Worm (Caenorhabditis elegans) whole organism, L4 larva: ENCODE results near the gene K02C4.5.
A peak's percentile ranks its signal among the peaks of the same experiment; 100 is the strongest.

Source experiments
- D1046.2 ChIP-seq: fragments of 200-800 bp; sonication (Bioruptor generic); IDR thresholded peaks from 2 replicates; pipeline ENCODE4 v1.3.6; 2022; ENCODE audit warnings: missing genetic modification characterization, missing compliant biosample characterization
- F10B5.3 ChIP-seq: sonication (generic microtip); optimal IDR thresholded peaks from 2 replicates; lab custom pipeline; 2016; ENCODE audit warnings: mild to moderate bottlenecking, missing genetic modification characterization, missing compliant biosample characterization
- F26F4.8 ChIP-seq: fragments of 200-800 bp; sonication (Bioruptor generic); conservative IDR thresholded peaks from 2 replicates; pipeline ENCODE4 v1.3.6; 2022; ENCODE audit warnings: missing genetic modification characterization, missing compliant biosample characterization
- F49E8.2 ChIP-seq: sonication (generic microtip); optimal IDR thresholded peaks from 2 replicates; lab custom pipeline; 2016; ENCODE audit warnings: missing compliant biosample characterization, mild to moderate bottlenecking, missing genetic modification characterization, borderline replicate concordance
- R02D3.7 ChIP-seq: fragments of 150-350 bp; sonication (generic microtip); optimal IDR thresholded peaks from 3 replicates; lab custom pipeline; 2014; ENCODE audit warnings: missing biosample characterization, missing genetic modification characterization
- T26A8.4 ChIP-seq: fragments of 200-800 bp; sonication (Bioruptor generic); IDR thresholded peaks from 2 replicates; pipeline ENCODE4 v1.3.6; 2022; ENCODE audit warnings: missing genetic modification characterization, missing compliant biosample characterization
- Y105C5A.15 ChIP-seq: fragments of 200-800 bp; sonication (Bioruptor generic); IDR thresholded peaks from 2 replicates; pipeline ENCODE4 v1.3.6; 2022; ENCODE audit warnings: missing genetic modification characterization, missing compliant biosample characterization
- Y48G9A.11 ChIP-seq: fragments of 200-800 bp; sonication (Bioruptor generic); IDR thresholded peaks from 2 replicates; pipeline ENCODE4 v1.3.6; 2022; ENCODE audit warnings: missing genetic modification reagents, missing genetic modification characterization, missing compliant biosample characterization
- aha-1 ChIP-seq: fragments of 150-350 bp; peaks from one replicate; lab custom pipeline; 2014; ENCODE audit warnings: missing biosample characterization, missing genetic modification characterization
- ama-1 ChIP-seq: fragments of 150-350 bp; optimal IDR thresholded peaks from 2 replicates; lab custom pipeline; 2014; ENCODE audit warnings: inconsistent platforms, mixed read lengths
- ceh-20 ChIP-seq: fragments of 200-800 bp; sonication (Bioruptor generic); IDR thresholded peaks from 2 replicates; pipeline ENCODE4 v1.3.6; 2022; ENCODE audit warnings: missing genetic modification reagents, missing genetic modification characterization, missing compliant biosample characterization
- ceh-28 ChIP-seq: fragments of 150-350 bp; optimal IDR thresholded peaks from 2 replicates; lab custom pipeline; 2014; ENCODE audit warnings: missing biosample characterization, missing genetic modification reagents, missing genetic modification characterization
- ceh-44 ChIP-seq: fragments of 200-800 bp; sonication (Bioruptor generic); IDR thresholded peaks from 2 replicates; pipeline ENCODE4 v1.3.6; 2022; ENCODE audit warnings: missing genetic modification reagents, missing genetic modification characterization, missing compliant biosample characterization
- ceh-82 ChIP-seq: sonication (generic microtip); optimal IDR thresholded peaks from 2 replicates; lab custom pipeline; 2017; ENCODE audit warnings: missing biosample characterization, missing genetic modification characterization
- ces-1 ChIP-seq: fragments of 150-350 bp; sonication (generic microtip); optimal IDR thresholded peaks from 4 replicates; lab custom pipeline; 2014; ENCODE audit warnings: missing biosample characterization, missing genetic modification reagents, missing genetic modification characterization
- ctbp-1 ChIP-seq: fragments of 200-800 bp; sonication (Bioruptor generic); IDR thresholded peaks from 2 replicates; pipeline ENCODE4 v1.3.6; 2022; ENCODE audit warnings: missing genetic modification reagents, missing genetic modification characterization, missing compliant biosample characterization
- daf-19 ChIP-seq: fragments of 200-800 bp; sonication (Bioruptor generic); conservative IDR thresholded peaks from 2 replicates; pipeline ENCODE4 v1.3.6; 2022; ENCODE audit warnings: missing genetic modification characterization, missing compliant biosample characterization
- dmd-6 ChIP-seq: fragments of 200-800 bp; sonication (Bioruptor generic); IDR thresholded peaks from 2 replicates; pipeline ENCODE4 v1.3.6; 2022; ENCODE audit warnings: missing genetic modification reagents, missing genetic modification characterization, missing compliant biosample characterization
- dmd-9 ChIP-seq: fragments of 200-800 bp; sonication (Bioruptor generic); IDR thresholded peaks from 2 replicates; pipeline ENCODE4 v1.3.6; 2022; ENCODE audit warnings: missing genetic modification reagents, missing genetic modification characterization, missing compliant biosample characterization
- dpl-1 ChIP-seq: fragments of 150-350 bp; optimal IDR thresholded peaks from 2 replicates; lab custom pipeline; 2014; ENCODE audit warnings: missing biosample characterization, missing genetic modification reagents, missing genetic modification characterization
- dve-1 ChIP-seq: sonication (generic microtip); optimal IDR thresholded peaks from 2 replicates; lab custom pipeline; 2017; ENCODE audit warnings: antibody characterized with exemption, mild to moderate bottlenecking, missing genetic modification characterization, missing compliant biosample characterization; ENCODE audit not compliant: insufficient read depth
- egl-27 ChIP-seq: sonication (generic microtip); optimal IDR thresholded peaks from 3 replicates; lab custom pipeline; 2017; ENCODE audit warnings: missing biosample characterization, missing genetic modification reagents, missing genetic modification characterization
- egl-43 ChIP-seq: fragments of 200-800 bp; sonication (Bioruptor generic); IDR thresholded peaks from 2 replicates; pipeline ENCODE4 v1.3.6; 2022; ENCODE audit warnings: missing genetic modification reagents, missing genetic modification characterization, missing compliant biosample characterization
- gei-8 ChIP-seq: fragments of 200-800 bp; sonication (Bioruptor generic); optimal IDR thresholded peaks from 2 replicates; lab custom pipeline; 2018; ENCODE audit warnings: mild to moderate bottlenecking, missing genetic modification characterization, missing compliant biosample characterization
- hlh-11 ChIP-seq: fragments of 200-800 bp; sonication (Bioruptor generic); optimal IDR thresholded peaks from 2 replicates; lab custom pipeline; 2018; ENCODE audit warnings: mild to moderate bottlenecking, missing genetic modification characterization, missing compliant biosample characterization
- hlh-30 ChIP-seq: sonication (generic microtip); optimal IDR thresholded peaks from 2 replicates; lab custom pipeline; 2017; ENCODE audit warnings: antibody characterized with exemption, mild to moderate bottlenecking, missing genetic modification characterization, missing compliant biosample characterization; ENCODE audit not compliant: insufficient read depth
- lin-15B ChIP-seq: fragments of 150-350 bp; sonication (generic microtip); optimal IDR thresholded peaks from 3 replicates; lab custom pipeline; 2014; ENCODE audit warnings: missing biosample characterization, missing genetic modification characterization
- lin-38 ChIP-seq: fragments of 200-800 bp; sonication (Bioruptor generic); IDR thresholded peaks from 2 replicates; pipeline ENCODE4 v1.3.6; 2022; ENCODE audit warnings: missing genetic modification reagents, missing genetic modification characterization, missing compliant biosample characterization
- lin-39 ChIP-seq: fragments of 150-350 bp; optimal IDR thresholded peaks from 2 replicates; lab custom pipeline; 2014; ENCODE audit warnings: missing biosample characterization, missing genetic modification reagents, missing genetic modification characterization
- mdt-29 ChIP-seq: fragments of 200-800 bp; sonication (Bioruptor generic); IDR thresholded peaks from 2 replicates; pipeline ENCODE4 v1.3.6; 2022; ENCODE audit warnings: missing genetic modification reagents, missing genetic modification characterization, missing compliant biosample characterization
- mxl-3 ChIP-seq: fragments of 200-800 bp; sonication (Bioruptor generic); optimal IDR thresholded peaks from 2 replicates; lab custom pipeline; 2018; ENCODE audit warnings: mild to moderate bottlenecking, missing genetic modification characterization, missing compliant biosample characterization
- nhr-102 ChIP-seq: sonication (generic microtip); optimal IDR thresholded peaks from 2 replicates; lab custom pipeline; 2016; ENCODE audit warnings: mild to moderate bottlenecking, missing genetic modification characterization, moderate library complexity, missing compliant biosample characterization
- nhr-237 ChIP-seq: sonication (generic microtip); optimal IDR thresholded peaks from 2 replicates; lab custom pipeline; 2017; ENCODE audit warnings: missing biosample characterization, missing genetic modification characterization
- nhr-41 ChIP-seq: fragments of 200-800 bp; sonication (Bioruptor generic); IDR thresholded peaks from 2 replicates; pipeline ENCODE4 v1.3.6; 2022; ENCODE audit warnings: missing genetic modification reagents, missing genetic modification characterization, missing compliant biosample characterization
- nhr-48 ChIP-seq: sonication (generic microtip); optimal IDR thresholded peaks from 2 replicates; lab custom pipeline; 2016; ENCODE audit warnings: mild to moderate bottlenecking, missing genetic modification characterization, missing compliant biosample characterization
- nhr-76 ChIP-seq: fragments of 150-350 bp; optimal IDR thresholded peaks from 2 replicates; lab custom pipeline; 2014; ENCODE audit warnings: missing biosample characterization, missing genetic modification characterization
- nhr-77 ChIP-seq: fragments of 150-350 bp; optimal IDR thresholded peaks from 2 replicates; lab custom pipeline; 2014; ENCODE audit warnings: missing biosample characterization, missing genetic modification characterization
- pha-4 ChIP-seq, 2 experiments: fragments of 150-350 bp in 1 of 2; fragments of 200-800 bp in 1 of 2; sonication (Bioruptor generic) in 1 of 2; IDR thresholded peaks in 1 of 2; optimal IDR thresholded peaks in 1 of 2; 2 replicates each; pipeline versions ENCODE4 v1.3.6 to Lab custom; 2014 to 2022; ENCODE audit warnings: missing genetic modification characterization in 2 of 2, missing genetic modification reagents in 2 of 2, missing biosample characterization in 1 of 2, missing compliant biosample characterization in 1 of 2
- php-3 ChIP-seq: fragments of 200-800 bp; sonication (Bioruptor generic); IDR thresholded peaks from 2 replicates; pipeline ENCODE4 v1.3.6; 2022; ENCODE audit warnings: missing genetic modification reagents, missing genetic modification characterization, missing compliant biosample characterization
- saeg-2 ChIP-seq: fragments of 200-800 bp; sonication (Bioruptor generic); IDR thresholded peaks from 2 replicates; pipeline ENCODE4 v1.3.6; 2022; ENCODE audit warnings: missing genetic modification reagents, missing genetic modification characterization, missing compliant biosample characterization
- snpc-4 ChIP-seq: fragments of 150-350 bp; optimal IDR thresholded peaks from 2 replicates; lab custom pipeline; 2014; ENCODE audit warnings: missing biosample characterization, missing genetic modification characterization
- spr-1 ChIP-seq: sonication (generic microtip); optimal IDR thresholded peaks from 2 replicates; lab custom pipeline; 2016; ENCODE audit warnings: mild to moderate bottlenecking, missing genetic modification characterization, missing compliant biosample characterization
- spr-3 ChIP-seq: fragments of 200-800 bp; sonication (Bioruptor generic); optimal IDR thresholded peaks from 2 replicates; lab custom pipeline; 2018; ENCODE audit warnings: mild to moderate bottlenecking, missing genetic modification characterization, missing compliant biosample characterization
- tag-97 ChIP-seq: fragments of 200-800 bp; sonication (Bioruptor generic); IDR thresholded peaks from 2 replicates; pipeline ENCODE4 v1.3.6; 2022; ENCODE audit warnings: missing genetic modification characterization, missing compliant biosample characterization
- tra-1 ChIP-seq: fragments of 200-800 bp; sonication (Bioruptor generic); IDR thresholded peaks from 2 replicates; pipeline ENCODE4 v1.3.6; 2022; ENCODE audit warnings: missing genetic modification reagents, missing genetic modification characterization, missing compliant biosample characterization
- vab-7 ChIP-seq: fragments of 200-800 bp; sonication (Bioruptor generic); IDR thresholded peaks from 2 replicates; pipeline ENCODE4 v1.3.6; 2022; ENCODE audit warnings: missing genetic modification reagents, missing genetic modification characterization, missing compliant biosample characterization
- zfp-3 ChIP-seq: fragments of 200-800 bp; sonication (Bioruptor generic); conservative IDR thresholded peaks from 2 replicates; pipeline ENCODE4 v1.3.6; 2022; ENCODE audit warnings: missing genetic modification reagents, missing genetic modification characterization, missing compliant biosample characterization
- zip-2 ChIP-seq: fragments of 150-350 bp; optimal IDR thresholded peaks from 2 replicates; lab custom pipeline; 2014; ENCODE audit warnings: missing biosample characterization, missing genetic modification characterization
- ztf-11 ChIP-seq: fragments of 150-350 bp; optimal IDR thresholded peaks from 2 replicates; lab custom pipeline; 2014; ENCODE audit warnings: missing biosample characterization, missing genetic modification characterization
- ztf-7 ChIP-seq: fragments of 150-350 bp; optimal IDR thresholded peaks from 2 replicates; lab custom pipeline; 2014; ENCODE audit warnings: missing biosample characterization, missing genetic modification characterization

The K02C4.5 gene

ce11 chrII:8075324-8075810 is 2.9 kb upstream of the K02C4.5 start, which contains the start of gene K02C4.2 (continued):
- TF ChIP-seq pha-4 (GFP tag; IDR thresholded peaks at IDR 0.05; lab: Robert Waterston, UW) (peak; percentile 85), pha-4 (tag; optimal IDR thresholded peaks at IDR 0.05; lab: Kevin White, UChicago) (no peak), F26F4.8 (GFP tag; lab: Robert Waterston, UW) (peak; percentile 85), spr-3 (peak; percentile 64), ama-1 (lab: Kevin White, UChicago) (no peak), nhr-48 (tag; lab: Kevin White, UChicago) (peak; percentile 79), egl-43 (GFP tag; lab: Robert Waterston, UW) (peak; percentile 96), ceh-28 (tag; lab: Kevin White, UChicago) (no peak), ctbp-1 (GFP tag; lab: Robert Waterston, UW) (peak; percentile 47; the same call in 1 of the 2 replicates), dmd-6 (peak; percentile 83), mdt-29 (GFP tag; lab: Robert Waterston, UW) (peak; percentile 55; the same call in 1 of the 2 replicates), ztf-11 (tag; lab: Kevin White, UChicago) (no peak), hlh-30 (peak; percentile 88), php-3 (peak; percentile 78), vab-7 (GFP tag; lab: Robert Waterston, UW) (peak; percentile 80), Y105C5A.15 (0 out of 2 replicates have a peak, but pooled peaks have one; percentile 56), ztf-7 (tag; lab: Kevin White, UChicago) (peak; percentile 77), Y48G9A.11 (GFP tag; lab: Robert Waterston, UW) (peak; percentile 80; the same call in 1 of the 2 replicates), daf-19 (GFP tag; lab: Robert Waterston, UW) (peak; percentile 68; the same call in 1 of the 2 replicates)

ce11 chrII:8086803-8087202 is 8.6 kb downstream of the K02C4.5 start, which contains the start of gene K02C4.3:
K02C4.3 (minus strand) TSS chrII:8086853.
- TF ChIP-seq tag-97 (GFP tag; lab: Robert Waterston, UW), result no peak
- peak; percentile 75 for TF ChIP-seq lin-38 (GFP tag; lab: Robert Waterston, UW)
- TF ChIP-seq ceh-20 (GFP tag; lab: Robert Waterston, UW), result no peak
- no peak for TF ChIP-seq aha-1 (tag; lab: Kevin White, UChicago)
- TF ChIP-seq saeg-2, result no peak
- no peak for TF ChIP-seq gei-8 (GFP tag; lab: Kevin White, UChicago)
- no peak for TF ChIP-seq ama-1 (lab: Kevin White, UChicago)
- no peak for TF ChIP-seq spr-3
- no peak for TF ChIP-seq F10B5.3 (tag; lab: Kevin White, UChicago)
- TF ChIP-seq ceh-44, result no peak
- peak; percentile 37 for TF ChIP-seq snpc-4 (tag; lab: Kevin White, UChicago)
- no peak for TF ChIP-seq nhr-76 (tag; lab: Kevin White, UChicago)
- TF ChIP-seq nhr-102 (tag; lab: Kevin White, UChicago), result no peak
- no peak for TF ChIP-seq mdt-29 (GFP tag; lab: Robert Waterston, UW)
- TF ChIP-seq egl-27, result no peak
- TF ChIP-seq F49E8.2 (tag; lab: Kevin White, UChicago), result no peak
- TF ChIP-seq nhr-77 (tag; lab: Kevin White, UChicago), result peak; percentile 45
- no peak for TF ChIP-seq nhr-41 (GFP tag; lab: Robert Waterston, UW)
- no peak for TF ChIP-seq ctbp-1 (GFP tag; lab: Robert Waterston, UW)
- no peak for TF ChIP-seq vab-7 (GFP tag; lab: Robert Waterston, UW)
- TF ChIP-seq T26A8.4 (GFP tag; lab: Robert Waterston, UW), result no peak
- TF ChIP-seq zfp-3 (GFP tag; lab: Robert Waterston, UW), result no peak
- no peak for TF ChIP-seq zip-2
- no peak for TF ChIP-seq tra-1 (GFP tag; lab: Robert Waterston, UW)
- TF ChIP-seq ceh-82 (tag; lab: Kevin White, UChicago), result no peak
- TF ChIP-seq dve-1 (tag; lab: Kevin White, UChicago), result peak; percentile 72
- no peak for TF ChIP-seq lin-39 (tag; lab: Kevin White, UChicago)
- TF ChIP-seq spr-1 (tag; lab: Kevin White, UChicago), result peak; percentile 42
- no peak for TF ChIP-seq R02D3.7 (tag; lab: Kevin White, UChicago)
- no peak for TF ChIP-seq mxl-3 (GFP tag; lab: Kevin White, UChicago)
- no peak for TF ChIP-seq D1046.2 (GFP tag; lab: Robert Waterston, UW)
- peak; percentile 46 for TF ChIP-seq hlh-11 (tag; lab: Kevin White, UChicago)
- no peak for TF ChIP-seq nhr-237 (tag; lab: Kevin White, UChicago)
- no peak for TF ChIP-seq dmd-9
- TF ChIP-seq ces-1, result no peak
- TF ChIP-seq lin-15B (tag; lab: Kevin White, UChicago), result no peak
- TF ChIP-seq dpl-1 (GFP tag; lab: Kevin White, UChicago), result peak; percentile 93
